Fruit fly (Drosophila melanogaster) whole organism, embryonic: Measurements from ENCODE around the gene Sfp33A4.

Experiments
- Atf3 ChIP-seq: fragments of 200-800 bp; sonication (Bioruptor generic); optimal IDR thresholded peaks from 3 replicates; lab custom pipeline; 2016; ENCODE audit warnings: missing biosample characterization, missing genetic modification characterization
- Bgb ChIP-seq: fragments of 200-800 bp; sonication (Bioruptor generic); IDR thresholded peaks from 2 replicates; pipeline ENCODE4 v1.3.6; 2022; ENCODE audit warnings: missing biosample characterization, missing genetic modification characterization; ENCODE audit not compliant: partially characterized antibody
- Bteb2 ChIP-seq: fragments of 200-800 bp; sonication (Bioruptor generic); optimal IDR thresholded peaks from 2 replicates; lab custom pipeline; 2016; ENCODE audit warnings: missing biosample characterization, missing genetic modification characterization
- CG10147 ChIP-seq: fragments of 200-800 bp; sonication (Bioruptor generic); optimal IDR thresholded peaks from 2 replicates; lab custom pipeline; 2019; ENCODE audit warnings: missing biosample characterization, mild to moderate bottlenecking, missing genetic modification characterization, moderate library complexity
- CG10366 ChIP-seq: fragments of 200-800 bp; sonication (Bioruptor generic); IDR thresholded peaks from 2 replicates; pipeline ENCODE4 v1.3.6; 2022; ENCODE audit warnings: missing biosample characterization, missing genetic modification characterization
- CG11398 ChIP-seq: fragments of 200-800 bp; sonication (Bioruptor generic); optimal IDR thresholded peaks from 2 replicates; lab custom pipeline; 2016; ENCODE audit warnings: missing biosample characterization, missing genetic modification characterization
- CG12744 ChIP-seq: fragments of 200-800 bp; sonication (Bioruptor generic); optimal IDR thresholded peaks from 2 replicates; lab custom pipeline; 2016; ENCODE audit warnings: missing biosample characterization, missing genetic modification characterization
- CG12942 ChIP-seq: fragments of 200-800 bp; sonication (Bioruptor generic); optimal IDR thresholded peaks from 3 replicates; lab custom pipeline; 2016; ENCODE audit warnings: missing biosample characterization, missing genetic modification characterization
- CG13424 ChIP-seq: fragments of 200-800 bp; sonication (Bioruptor generic); optimal IDR thresholded peaks from 2 replicates; lab custom pipeline; 2019; ENCODE audit warnings: missing biosample characterization, mild to moderate bottlenecking, missing genetic modification characterization, moderate library complexity
- CG14441 ChIP-seq: fragments of 200-800 bp; sonication (Bioruptor generic); IDR thresholded peaks from 2 replicates; pipeline ENCODE4 v1.3.6; 2022; ENCODE audit warnings: missing biosample characterization, missing genetic modification characterization
- CG15696 ChIP-seq: fragments of 200-800 bp; sonication (Bioruptor generic); optimal IDR thresholded peaks from 2 replicates; lab custom pipeline; 2019; ENCODE audit warnings: missing biosample characterization, mild to moderate bottlenecking, missing genetic modification characterization, moderate library complexity
- CG17385 ChIP-seq: fragments of 200-800 bp; sonication (Bioruptor generic); optimal IDR thresholded peaks from 3 replicates; lab custom pipeline; 2018; ENCODE audit warnings: missing biosample characterization, mild to moderate bottlenecking, missing genetic modification characterization
- CG18476 ChIP-seq: fragments of 200-800 bp; sonication (Bioruptor generic); optimal IDR thresholded peaks from 2 replicates; lab custom pipeline; 2016; ENCODE audit warnings: missing biosample characterization, mild to moderate bottlenecking, missing genetic modification characterization
- CG2116 ChIP-seq: fragments of 200-800 bp; sonication (Bioruptor generic); optimal IDR thresholded peaks from 3 replicates; lab custom pipeline; 2018; ENCODE audit warnings: missing biosample characterization, mild to moderate bottlenecking, missing genetic modification characterization
- CG2120 ChIP-seq: fragments of 200-800 bp; sonication (Bioruptor generic); optimal IDR thresholded peaks from 3 replicates; lab custom pipeline; 2016; ENCODE audit warnings: missing biosample characterization, missing genetic modification characterization
- CG3065 ChIP-seq: fragments of 200-800 bp; sonication (Bioruptor generic); optimal IDR thresholded peaks from 2 replicates; lab custom pipeline; 2016; ENCODE audit warnings: missing biosample characterization, missing genetic modification characterization
- CG31441 ChIP-seq: fragments of 200-800 bp; sonication (Bioruptor generic); IDR thresholded peaks from 2 replicates; pipeline ENCODE4 v1.3.6; 2022; ENCODE audit warnings: missing biosample characterization, missing genetic modification characterization
- CG4282 ChIP-seq: fragments of 200-800 bp; sonication (Bioruptor generic); optimal IDR thresholded peaks from 2 replicates; lab custom pipeline; 2016; ENCODE audit warnings: missing biosample characterization, missing genetic modification characterization
- CG4617 ChIP-seq: fragments of 200-800 bp; sonication (Bioruptor generic); optimal IDR thresholded peaks from 3 replicates; lab custom pipeline; 2016; ENCODE audit warnings: missing biosample characterization, missing genetic modification characterization, borderline replicate concordance
- CG4820 ChIP-seq: fragments of 200-800 bp; sonication (Bioruptor generic); optimal IDR thresholded peaks from 3 replicates; lab custom pipeline; 2016; ENCODE audit warnings: missing biosample characterization, missing genetic modification characterization
- CG4854 ChIP-seq: fragments of 200-800 bp; sonication (Bioruptor generic); optimal IDR thresholded peaks from 2 replicates; lab custom pipeline; 2016; ENCODE audit warnings: missing biosample characterization, missing genetic modification characterization, inconsistent platforms
- CG5245 ChIP-seq: fragments of 200-800 bp; sonication (Bioruptor generic); optimal IDR thresholded peaks from 3 replicates; lab custom pipeline; 2016; ENCODE audit warnings: missing biosample characterization, missing genetic modification characterization
- CG8281 ChIP-seq: fragments of 200-800 bp; sonication (Bioruptor generic); optimal IDR thresholded peaks from 2 replicates; lab custom pipeline; 2018; ENCODE audit warnings: missing biosample characterization, mild to moderate bottlenecking, missing genetic modification characterization, moderate library complexity
- CG9932 ChIP-seq: fragments of 200-800 bp; sonication (Bioruptor generic); IDR thresholded peaks from 2 replicates; pipeline ENCODE4 v1.3.6; 2022; ENCODE audit warnings: missing biosample characterization, missing genetic modification characterization
- CrebB ChIP-seq: fragments of 200-800 bp; sonication (Bioruptor generic); optimal IDR thresholded peaks from 3 replicates; lab custom pipeline; 2018; ENCODE audit warnings: missing biosample characterization, mild to moderate bottlenecking, missing genetic modification characterization
- Doc3 ChIP-seq: fragments of 200-800 bp; sonication (Bioruptor generic); IDR thresholded peaks from 3 replicates; pipeline ENCODE4 v1.3.6; 2022; ENCODE audit warnings: missing biosample characterization, missing genetic modification characterization; ENCODE audit not compliant: partially characterized antibody
- Eip74EF ChIP-seq, 2 experiments: fragments of 200-800 bp in 1 of 2; fragments of >200 bp in 1 of 2; sonication (Bioruptor generic) in 1 of 2; optimal IDR thresholded peaks; 2 replicates each; lab custom pipeline; 2017 to 2019; ENCODE audit warnings: missing biosample characterization in 2 of 2, missing genetic modification characterization in 2 of 2, mild to moderate bottlenecking in 1 of 2, moderate library complexity in 1 of 2
- Gug ChIP-seq: fragments of 200-800 bp; sonication (Bioruptor generic); IDR thresholded peaks from 4 replicates; pipeline ENCODE4 v1.3.6; 2022; ENCODE audit warnings: missing biosample characterization, missing genetic modification characterization
- HLHmδ ChIP-seq: fragments of 200-800 bp; sonication (Bioruptor generic); optimal IDR thresholded peaks from 2 replicates; lab custom pipeline; 2018; ENCODE audit warnings: missing biosample characterization, mild to moderate bottlenecking, missing genetic modification characterization, moderate library complexity
- Hsf ChIP-seq: fragments of 200-800 bp; sonication (Bioruptor generic); optimal IDR thresholded peaks from 3 replicates; lab custom pipeline; 2016; ENCODE audit warnings: missing biosample characterization, missing genetic modification characterization
- MTF-1 ChIP-seq: fragments of 200-800 bp; sonication (Bioruptor generic); optimal IDR thresholded peaks from 2 replicates; lab custom pipeline; 2018; ENCODE audit warnings: missing biosample characterization, mild to moderate bottlenecking, missing genetic modification characterization, borderline replicate concordance
- Scr ChIP-seq: fragments of 200-800 bp; sonication (Bioruptor generic); IDR thresholded peaks from 2 replicates; pipeline ENCODE4 v1.3.6; 2022; ENCODE audit warnings: missing biosample characterization, missing genetic modification characterization; ENCODE audit not compliant: partially characterized antibody
- Xbp1 ChIP-seq: fragments of 200-800 bp; sonication (Bioruptor generic); optimal IDR thresholded peaks from 3 replicates; lab custom pipeline; 2016; ENCODE audit warnings: missing biosample characterization, mild to moderate bottlenecking, missing genetic modification characterization
- da ChIP-seq: fragments of 200-800 bp; sonication (Bioruptor generic); optimal IDR thresholded peaks from 2 replicates; lab custom pipeline; 2016; ENCODE audit warnings: missing biosample characterization, missing genetic modification characterization
- danr ChIP-seq: fragments of 200-800 bp; sonication (Bioruptor generic); IDR thresholded peaks from 2 replicates; pipeline ENCODE4 v1.3.6; 2022; ENCODE audit warnings: missing biosample characterization, missing genetic modification characterization
- dmrt11E ChIP-seq: fragments of 200-800 bp; sonication (Bioruptor generic); optimal IDR thresholded peaks from 3 replicates; lab custom pipeline; 2018; ENCODE audit warnings: missing biosample characterization, mild to moderate bottlenecking, missing genetic modification characterization, moderate library complexity
- eyg ChIP-seq: fragments of 200-800 bp; sonication (Bioruptor generic); optimal IDR thresholded peaks from 3 replicates; lab custom pipeline; 2016; ENCODE audit warnings: missing biosample characterization, missing genetic modification characterization
- her ChIP-seq: fragments of 200-800 bp; sonication (Bioruptor generic); optimal IDR thresholded peaks from 2 replicates; lab custom pipeline; 2016; ENCODE audit warnings: missing biosample characterization, missing genetic modification characterization
- jigr1 ChIP-seq: fragments of 200-800 bp; sonication (Bioruptor generic); IDR thresholded peaks from 3 replicates; pipeline ENCODE4 v1.3.6; 2022; ENCODE audit warnings: missing biosample characterization, missing genetic modification characterization
- lola ChIP-seq, 3 experiments: fragments of >200 bp in 2 of 3; fragments of 200-800 bp in 1 of 3; sonication (Bioruptor generic) in 1 of 3; optimal IDR thresholded peaks; 2 replicates each; lab custom pipeline; 2017 to 2019; ENCODE audit warnings: missing biosample characterization in 3 of 3, missing genetic modification characterization in 3 of 3, mild to moderate bottlenecking in 1 of 3, moderate library complexity in 1 of 3
- maf-S ChIP-seq: fragments of 200-800 bp; sonication (Bioruptor generic); optimal IDR thresholded peaks from 2 replicates; lab custom pipeline; 2016; ENCODE audit warnings: missing biosample characterization, missing genetic modification characterization
- pita ChIP-seq: fragments of 200-800 bp; sonication (Bioruptor generic); optimal IDR thresholded peaks from 2 replicates; lab custom pipeline; 2017; ENCODE audit warnings: missing biosample characterization, mild to moderate bottlenecking, missing genetic modification characterization
- sc ChIP-seq, 3 experiments: fragments of >200 bp in 2 of 3; fragments of 200-800 bp in 1 of 3; sonication (Bioruptor generic) in 1 of 3; optimal IDR thresholded peaks; 2 replicates in 2 of 3; 3 replicates in 1 of 3; lab custom pipeline; 2017; ENCODE audit warnings: mild to moderate bottlenecking in 1 of 3, missing biosample characterization in 1 of 3, missing genetic modification characterization in 1 of 3, missing genetic modification reagents in 1 of 3
- slp2 ChIP-seq: fragments of 200-800 bp; sonication (Bioruptor generic); optimal IDR thresholded peaks from 2 replicates; lab custom pipeline; 2016; ENCODE audit warnings: missing biosample characterization, missing genetic modification characterization
- sob ChIP-seq: fragments of 200-800 bp; sonication (Bioruptor generic); IDR thresholded peaks from 2 replicates; pipeline ENCODE4 v1.3.6; 2022; ENCODE audit warnings: missing biosample characterization, missing genetic modification characterization
- sr ChIP-seq: fragments of 200-800 bp; sonication (Bioruptor generic); IDR thresholded peaks from 3 replicates; pipeline ENCODE4 v1.3.6; 2022; ENCODE audit warnings: missing biosample characterization, missing genetic modification characterization
- trem ChIP-seq: fragments of 200-800 bp; optimal IDR thresholded peaks from 3 replicates; lab custom pipeline; 2019; ENCODE audit warnings: missing biosample characterization, mild to moderate bottlenecking, missing genetic modification characterization, moderate library complexity
- wdn ChIP-seq: fragments of 200-800 bp; sonication (Bioruptor generic); IDR thresholded peaks from 2 replicates; pipeline ENCODE4 v1.3.6; 2022; ENCODE audit warnings: missing biosample characterization, missing genetic modification characterization
- zen ChIP-seq: fragments of 200-800 bp; sonication (Bioruptor generic); optimal IDR thresholded peaks from 3 replicates; lab custom pipeline; 2018; ENCODE audit warnings: missing biosample characterization, mild to moderate bottlenecking, missing genetic modification characterization, moderate library complexity
- zfh1 ChIP-seq: fragments of 200-800 bp; sonication (Bioruptor generic); IDR thresholded peaks from 3 replicates; pipeline ENCODE4 v1.3.6; 2022; ENCODE audit warnings: missing biosample characterization, missing genetic modification characterization

Gene Sfp33A4

dm6 chr2L:11813665-11814087 lies 23.4 kb upstream of the Sfp33A4 start, which contains the start of gene CycY (continued):
- TF ChIP-seq Hsf (GFP tag; lab: Kevin White, UChicago) (no peak), CG4617 (no peak), zfh1 (GFP tag; lab: Robert Waterston, UW) (no peak; the same call in 2 of the 3 replicates), Scr (GFP tag; lab: Robert Waterston, UW) (peak; percentile 79), Xbp1 (peak; percentile 34), CG11398 (GFP tag; lab: Kevin White, UChicago) (no peak), trem (tag; lab: Kevin White, UChicago) (peak; percentile 69), CG4820 (GFP tag; lab: Kevin White, UChicago) (no peak), CG8281 (tag; lab: Kevin White, UChicago) (no peak), slp2 (no peak), MTF-1 (GFP tag; lab: Kevin White, UChicago) (no peak), CG3065 (GFP tag; lab: Kevin White, UChicago) (no peak), Doc3 (GFP tag; lab: Robert Waterston, UW) (peak; percentile 70), CG2116 (GFP tag; lab: Kevin White, UChicago) (peak; percentile 83), CG4854 (GFP tag; lab: Kevin White, UChicago) (no peak), danr (GFP tag; lab: Robert Waterston, UW) (no peak), CG12744 (no peak), sr (GFP tag; lab: Robert Waterston, UW) (no peak), eyg (GFP tag; lab: Kevin White, UChicago) (no peak), CG14441 (GFP tag; lab: Robert Waterston, UW) (no peak), jigr1 (GFP tag; lab: Robert Waterston, UW) (no peak), lola (GFP tag; optimal IDR thresholded peaks at IDR 0.05; lab: Kevin White, UChicago) (no peak), pita (GFP tag; lab: Kevin White, UChicago) (no peak), Bteb2 (no peak), CG2120 (peak; percentile 17), CG5245 (GFP tag; lab: Kevin White, UChicago) (peak; percentile 6), da (GFP tag; lab: Kevin White, UChicago) (no peak), CG4282 (GFP tag; lab: Kevin White, UChicago) (no peak), CG13424 (peak; percentile 14), Bgb (GFP tag; lab: Robert Waterston, UW) (peak; percentile 68), CG12942 (no peak), CG10366 (GFP tag; lab: Robert Waterston, UW) (no peak), dmrt11E (peak; percentile 31), sc (optimal IDR thresholded peaks at IDR 0.05; lab: Kevin White, UChicago) (no peak), sc (GFP tag; optimal IDR thresholded peaks at IDR 0.05; lab: Kevin White, UChicago) (no peak), zen (tag; lab: Kevin White, UChicago) (peak; percentile 67), CrebB (tag; lab: Kevin White, UChicago) (no peak), Atf3 (GFP tag; lab: Kevin White, UChicago) (no peak), maf-S (no peak), CG31441 (GFP tag; lab: Robert Waterston, UW) (peak; percentile 38; the same call in 1 of the 2 replicates), sob (GFP tag; lab: Robert Waterston, UW) (no peak), wdn (no peak), CG9932 (GFP tag; lab: Robert Waterston, UW) (no peak), Gug (GFP tag; lab: Robert Waterston, UW) (no peak), HLHmδ (GFP tag; lab: Kevin White, UChicago) (no peak), Eip74EF (GFP tag; optimal IDR thresholded peaks at IDR 0.05; lab: Kevin White, UChicago) (no peak), CG17385 (GFP tag; lab: Kevin White, UChicago) (no peak), CG10147 (GFP tag; lab: Kevin White, UChicago) (peak; percentile 2), CG15696 (peak; percentile 15), CG18476 (GFP tag; lab: Kevin White, UChicago) (no peak), her (GFP tag; lab: Kevin White, UChicago) (no peak)
